Worm (Caenorhabditis elegans) whole organism, early embryonic: ENCODE results near the gene dgtr-1.

ENCODE experiments used
- B0310.2 ChIP-seq: sonication (generic microtip); optimal IDR thresholded peaks from 2 replicates; lab custom pipeline; 2016; ENCODE audit warnings: mild to moderate bottlenecking, missing genetic modification characterization, missing compliant biosample characterization
- F13C5.2 ChIP-seq: sonication (generic microtip); optimal IDR thresholded peaks from 2 replicates; lab custom pipeline; 2017; ENCODE audit warnings: mild to moderate bottlenecking, missing genetic modification characterization, inconsistent platforms, missing compliant biosample characterization
- aly-1 ChIP-seq: sonication (generic microtip); optimal IDR thresholded peaks from 2 replicates; lab custom pipeline; 2016; ENCODE audit warnings: missing genetic modification characterization, missing compliant biosample characterization
- ama-1 ChIP-seq: fragments of 150-350 bp; optimal IDR thresholded peaks from 2 replicates; lab custom pipeline; 2014
- ceh-13 ChIP-seq: fragments of 200-800 bp; sonication (Bioruptor generic); optimal IDR thresholded peaks from 2 replicates; lab custom pipeline; 2018; ENCODE audit warnings: mild to moderate bottlenecking, missing genetic modification characterization, missing compliant biosample characterization
- ceh-36 ChIP-seq: sonication (generic microtip); optimal IDR thresholded peaks from 2 replicates; lab custom pipeline; 2016; ENCODE audit warnings: missing genetic modification characterization, inconsistent platforms, missing compliant biosample characterization
- ets-7 ChIP-seq: sonication (generic microtip); optimal IDR thresholded peaks from 2 replicates; lab custom pipeline; 2016; ENCODE audit warnings: missing genotype, missing genetic modification characterization, missing compliant biosample characterization
- flt-1 ChIP-seq: fragments of 200-800 bp; sonication (Bioruptor generic); IDR thresholded peaks from 2 replicates; pipeline ENCODE4 v1.3.6; 2022; ENCODE audit warnings: missing genetic modification characterization, missing compliant biosample characterization
- hmbx-1 ChIP-seq: sonication (generic microtip); optimal IDR thresholded peaks from 2 replicates; lab custom pipeline; 2016; ENCODE audit warnings: mild to moderate bottlenecking, missing genetic modification characterization, missing compliant biosample characterization
- hmg-4 ChIP-seq: fragments of 200-800 bp; sonication (Bioruptor generic); optimal IDR thresholded peaks from 2 replicates; lab custom pipeline; 2018; ENCODE audit warnings: mild to moderate bottlenecking, missing genetic modification characterization, missing compliant biosample characterization
- hnd-1 ChIP-seq: sonication (generic microtip); optimal IDR thresholded peaks from 2 replicates; lab custom pipeline; 2016; ENCODE audit warnings: missing genetic modification characterization, missing compliant biosample characterization
- pes-1 ChIP-seq: fragments of 200-800 bp; sonication (Bioruptor generic); IDR thresholded peaks from 2 replicates; pipeline ENCODE4 v1.3.6; 2022; ENCODE audit warnings: missing genetic modification reagents, missing genetic modification characterization, missing compliant biosample characterization
- scrt-1 ChIP-seq: fragments of 200-800 bp; sonication (Bioruptor generic); IDR thresholded peaks from 2 replicates; pipeline ENCODE4 v1.3.6; 2022; ENCODE audit warnings: missing genetic modification characterization, missing compliant biosample characterization
- sea-1 ChIP-seq: fragments of 200-800 bp; sonication (Bioruptor generic); conservative IDR thresholded peaks from 2 replicates; pipeline ENCODE4 v1.3.6; 2022; ENCODE audit warnings: missing genetic modification characterization, missing compliant biosample characterization
- tbx-11 ChIP-seq: fragments of 200-800 bp; sonication (Bioruptor generic); IDR thresholded peaks from 2 replicates; pipeline ENCODE4 v1.3.6; 2022; ENCODE audit warnings: missing genetic modification characterization, missing compliant biosample characterization
- tbx-37 ChIP-seq: fragments of 200-800 bp; sonication (Bioruptor generic); conservative IDR thresholded peaks from 2 replicates; pipeline ENCODE4 v1.3.6; 2022; ENCODE audit warnings: missing genetic modification reagents, missing genetic modification characterization, missing compliant biosample characterization
- tra-4 ChIP-seq: sonication (generic microtip); optimal IDR thresholded peaks from 2 replicates; lab custom pipeline; 2017; ENCODE audit warnings: missing genetic modification characterization, missing compliant biosample characterization

The dgtr-1 gene

DNA sequence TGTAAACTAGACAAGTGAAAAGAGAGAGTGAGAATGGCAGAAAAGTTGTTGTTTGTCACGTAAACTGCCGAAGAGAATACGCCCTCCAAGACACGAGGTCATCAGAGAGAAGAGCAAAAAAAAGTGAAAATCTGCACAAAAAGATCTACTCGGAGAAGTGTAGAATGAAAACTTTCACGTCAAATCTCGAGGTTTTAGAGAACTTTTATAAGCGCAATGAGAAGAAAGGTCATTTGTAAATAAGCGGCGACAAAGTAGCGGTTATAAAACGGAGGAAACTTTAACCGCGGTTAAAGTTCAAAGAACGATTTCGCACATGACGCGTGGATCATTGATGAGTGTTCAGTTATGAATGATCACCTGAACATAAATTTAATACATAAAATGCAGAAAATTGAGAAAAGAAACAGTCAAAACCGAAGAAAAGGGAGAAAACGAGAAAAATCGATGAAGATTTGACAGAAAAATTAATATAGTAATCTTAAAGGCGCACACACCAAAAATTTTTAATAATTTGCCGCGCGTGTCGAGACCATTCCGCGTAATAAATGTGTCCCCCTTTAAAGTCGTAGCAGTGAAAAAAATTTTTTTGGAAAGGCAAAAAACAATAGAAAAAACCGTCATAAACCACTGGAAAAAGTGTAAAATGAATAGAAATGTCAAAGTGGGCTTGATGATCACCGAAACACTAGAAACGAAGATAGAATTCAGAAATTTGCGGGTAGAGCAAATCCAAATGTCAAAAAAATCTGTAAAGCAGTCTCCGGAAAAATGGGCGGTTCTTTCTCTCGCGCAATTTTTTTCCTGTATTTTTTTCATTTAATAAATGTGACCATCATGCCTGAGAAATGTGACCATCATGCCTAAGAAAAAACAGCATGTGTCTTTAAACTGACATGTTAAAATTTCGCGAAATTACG, 20.7 kb downstream of the dgtr-1 start:
- TF ChIP-seq flt-1 (GFP tag; lab: Robert Waterston, UW) (no peak), F13C5.2 (tag; lab: Kevin White, UChicago) (no peak), hmbx-1 (tag; lab: Kevin White, UChicago) (no peak), B0310.2 (tag; lab: Kevin White, UChicago) (no peak), ama-1 (lab: Kevin White, UChicago) (no peak), sea-1 (GFP tag; lab: Robert Waterston, UW) (no peak), aly-1 (tag; lab: Kevin White, UChicago) (no peak), ceh-13 (GFP tag; lab: Kevin White, UChicago) (no peak), hnd-1 (tag; lab: Kevin White, UChicago) (no peak), ets-7 (tag; lab: Kevin White, UChicago) (no peak), hmg-4 (GFP tag; lab: Kevin White, UChicago) (no peak), tbx-11 (GFP tag; lab: Robert Waterston, UW) (no peak), tra-4 (tag; lab: Kevin White, UChicago) (no peak), tbx-37 (GFP tag; lab: Robert Waterston, UW) (no peak), scrt-1 (GFP tag; lab: Robert Waterston, UW) (no peak), ceh-36 (tag; lab: Kevin White, UChicago) (no peak), pes-1 (GFP tag; lab: Robert Waterston, UW) (no peak)

DNA sequence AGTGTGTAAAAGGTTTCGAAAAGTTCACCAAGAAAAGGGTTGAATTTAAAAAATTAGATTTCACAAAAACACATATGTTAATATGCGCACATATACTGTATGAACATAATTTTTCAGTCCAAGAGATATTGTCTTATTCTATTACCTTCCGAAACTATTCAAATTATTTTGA, 21.2 kb downstream of the dgtr-1 start, which contains the start of gene F46E10.3:
Gene F46E10.3, plus strand, starts transcription at position 73 of the 172 bp plus-strand sequence.
- TF ChIP-seq ets-7 (tag; lab: Kevin White, UChicago), result no peak
- no peak for TF ChIP-seq B0310.2 (tag; lab: Kevin White, UChicago)
- no peak for TF ChIP-seq hmg-4 (GFP tag; lab: Kevin White, UChicago)
- TF ChIP-seq ceh-13 (GFP tag; lab: Kevin White, UChicago), result no peak
- no peak for TF ChIP-seq F13C5.2 (tag; lab: Kevin White, UChicago)
- no peak for TF ChIP-seq ama-1 (lab: Kevin White, UChicago)
- no peak for TF ChIP-seq tra-4 (tag; lab: Kevin White, UChicago)

DNA sequence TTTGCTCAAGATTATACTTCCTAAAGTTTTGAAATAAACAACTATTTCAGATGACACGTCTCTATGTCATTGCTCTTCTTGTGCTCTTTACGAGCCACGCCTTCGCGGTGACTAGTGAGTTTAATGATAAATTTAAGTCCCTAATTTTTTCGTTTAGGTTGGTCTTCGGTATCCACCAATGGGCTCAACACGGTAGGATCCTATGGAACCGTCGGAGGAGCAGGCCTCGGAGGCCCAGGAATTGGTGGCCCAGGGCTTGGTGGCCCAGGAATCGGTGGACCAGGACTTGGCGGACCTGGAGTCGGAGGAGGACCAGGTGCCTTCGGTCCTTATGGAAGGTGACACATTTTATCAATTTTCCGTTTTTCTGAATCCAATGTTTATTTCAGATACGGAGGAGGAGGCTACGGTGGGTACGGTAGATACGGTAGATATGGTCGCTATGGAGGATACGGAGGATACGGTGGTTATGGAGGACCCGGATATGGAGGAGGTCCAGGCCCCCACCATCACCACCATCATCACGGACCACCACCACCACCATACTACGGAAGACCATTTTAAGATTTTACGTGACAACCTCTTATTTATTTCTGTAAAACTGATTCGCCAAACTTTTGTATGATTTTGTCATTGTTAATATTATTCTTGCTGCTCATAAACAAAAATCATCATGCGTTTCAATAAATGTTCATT, 23.6 kb downstream of the dgtr-1 start, which contains the start of the genes F46E10.2 and F46E10.18:
Gene F46E10.2, plus strand, starts transcription at position 51 of the 696 bp plus-strand sequence.
Gene F46E10.18, plus strand, starts transcription at position 646 of the 696 bp plus-strand sequence.
- TF ChIP-seq hmg-4 (GFP tag; lab: Kevin White, UChicago) (no peak), aly-1 (tag; lab: Kevin White, UChicago) (no peak), tra-4 (tag; lab: Kevin White, UChicago) (no peak)

DNA sequence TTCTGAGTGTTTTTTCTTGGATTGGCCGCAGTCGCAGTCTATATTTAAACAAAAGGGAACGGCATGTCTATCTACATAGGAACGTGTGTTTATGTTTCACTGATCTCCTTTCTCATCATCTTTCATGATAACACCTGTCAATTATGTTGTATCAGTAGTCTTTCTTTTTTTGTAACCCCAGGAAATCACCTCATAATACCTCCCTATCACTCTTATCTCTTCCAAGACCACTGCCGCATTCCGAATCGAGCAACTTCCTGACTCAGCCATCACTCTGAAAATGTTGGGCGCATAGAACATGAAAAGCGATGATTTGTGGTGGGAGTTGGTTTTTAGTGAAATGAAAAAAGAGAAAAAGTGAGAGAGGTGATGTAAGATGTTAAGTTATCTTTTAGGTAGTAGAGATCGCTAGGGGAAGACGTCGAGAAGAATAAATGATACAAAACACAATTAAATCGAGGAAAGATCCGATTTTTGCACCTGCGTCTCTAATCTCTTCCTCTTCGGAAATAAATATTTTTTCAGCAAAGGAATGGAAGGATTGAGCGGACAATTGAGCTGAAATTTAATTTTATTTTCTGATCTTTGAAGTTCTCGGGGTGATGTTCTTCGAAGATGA, 26.1 kb downstream of the dgtr-1 start:
- no peak for TF ChIP-seq ceh-36 (tag; lab: Kevin White, UChicago)
- TF ChIP-seq sea-1 (GFP tag; lab: Robert Waterston, UW), result no peak
- TF ChIP-seq tra-4 (tag; lab: Kevin White, UChicago), result no peak
- TF ChIP-seq B0310.2 (tag; lab: Kevin White, UChicago), result no peak
- TF ChIP-seq F13C5.2 (tag; lab: Kevin White, UChicago), result no peak
- TF ChIP-seq hmg-4 (GFP tag; lab: Kevin White, UChicago), result no peak
- no peak for TF ChIP-seq ets-7 (tag; lab: Kevin White, UChicago)
- no peak for TF ChIP-seq pes-1 (GFP tag; lab: Robert Waterston, UW)
- no peak for TF ChIP-seq flt-1 (GFP tag; lab: Robert Waterston, UW)
- no peak for TF ChIP-seq ama-1 (lab: Kevin White, UChicago)
- TF ChIP-seq aly-1 (tag; lab: Kevin White, UChicago), result no peak
- no peak for TF ChIP-seq tbx-11 (GFP tag; lab: Robert Waterston, UW)
- TF ChIP-seq tbx-37 (GFP tag; lab: Robert Waterston, UW), result no peak
- no peak for TF ChIP-seq hnd-1 (tag; lab: Kevin White, UChicago)
- TF ChIP-seq scrt-1 (GFP tag; lab: Robert Waterston, UW), result no peak
- no peak for TF ChIP-seq ceh-13 (GFP tag; lab: Kevin White, UChicago)
- no peak for TF ChIP-seq hmbx-1 (tag; lab: Kevin White, UChicago)

DNA sequence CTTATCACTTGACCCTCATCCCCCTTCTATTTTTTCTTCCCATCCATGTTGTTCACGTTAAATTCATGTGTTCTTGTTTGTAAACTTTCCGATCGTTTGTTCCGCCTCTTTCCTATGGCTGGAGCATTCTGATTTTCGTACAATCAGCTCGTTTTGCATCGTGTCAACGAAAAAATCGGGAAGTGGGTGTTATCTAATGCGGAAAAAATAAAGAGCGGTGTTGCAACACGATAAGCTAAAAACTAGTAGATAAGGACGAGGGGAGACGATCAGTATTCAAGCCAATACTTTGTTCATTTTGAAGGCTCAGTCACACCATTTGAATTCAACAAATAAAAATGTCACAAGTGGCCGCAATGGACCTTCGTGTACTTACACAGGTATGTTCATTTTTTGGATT, 27.8 kb downstream of the dgtr-1 start, which contains the start of gene acs-1:
Gene acs-1, plus strand, starts transcription at position 233 of the 400 bp plus-strand sequence.
- no peak for TF ChIP-seq flt-1 (GFP tag; lab: Robert Waterston, UW)
- TF ChIP-seq F13C5.2 (tag; lab: Kevin White, UChicago), result no peak
- TF ChIP-seq ama-1 (lab: Kevin White, UChicago), result no peak
- TF ChIP-seq aly-1 (tag; lab: Kevin White, UChicago), result no peak
- TF ChIP-seq tbx-37 (GFP tag; lab: Robert Waterston, UW), result no peak
- TF ChIP-seq tbx-11 (GFP tag; lab: Robert Waterston, UW), result no peak
- no peak for TF ChIP-seq sea-1 (GFP tag; lab: Robert Waterston, UW)
- TF ChIP-seq pes-1 (GFP tag; lab: Robert Waterston, UW), result no peak
- no peak for TF ChIP-seq hmg-4 (GFP tag; lab: Kevin White, UChicago)
- TF ChIP-seq ceh-36 (tag; lab: Kevin White, UChicago), result no peak
- TF ChIP-seq B0310.2 (tag; lab: Kevin White, UChicago), result no peak
- no peak for TF ChIP-seq ets-7 (tag; lab: Kevin White, UChicago)
- no peak for TF ChIP-seq tra-4 (tag; lab: Kevin White, UChicago)
- no peak for TF ChIP-seq scrt-1 (GFP tag; lab: Robert Waterston, UW)
- no peak for TF ChIP-seq hnd-1 (tag; lab: Kevin White, UChicago)
- TF ChIP-seq ceh-13 (GFP tag; lab: Kevin White, UChicago), result no peak
- TF ChIP-seq hmbx-1 (tag; lab: Kevin White, UChicago), result no peak
